Fruit fly (Drosophila melanogaster) whole organism: Measurements from ENCODE around the gene x16.

Experiments
- CG8478 ChIP-seq: fragments of >200 bp; optimal IDR thresholded peaks from 2 replicates; lab custom pipeline; 2018; ENCODE audit warnings: inconsistent platforms
- Dll ChIP-seq: fragments of >200 bp; optimal IDR thresholded peaks from 2 replicates; lab custom pipeline; 2017
- EcR ChIP-seq, 2 experiments: fragments of >200 bp; optimal IDR thresholded peaks; 2 replicates each; lab custom pipeline; 2017; ENCODE audit warnings: missing biosample characterization in 2 of 2, missing genetic modification characterization in 2 of 2, missing genetic modification reagents in 2 of 2
- psq ChIP-seq: fragments of >200 bp; optimal IDR thresholded peaks from 2 replicates; lab custom pipeline; 2017
- usp ChIP-seq: fragments of >200 bp; optimal IDR thresholded peaks from 2 replicates; lab custom pipeline; 2017; ENCODE audit warnings: missing biosample characterization, missing genetic modification characterization, mixed read lengths

DNA sequence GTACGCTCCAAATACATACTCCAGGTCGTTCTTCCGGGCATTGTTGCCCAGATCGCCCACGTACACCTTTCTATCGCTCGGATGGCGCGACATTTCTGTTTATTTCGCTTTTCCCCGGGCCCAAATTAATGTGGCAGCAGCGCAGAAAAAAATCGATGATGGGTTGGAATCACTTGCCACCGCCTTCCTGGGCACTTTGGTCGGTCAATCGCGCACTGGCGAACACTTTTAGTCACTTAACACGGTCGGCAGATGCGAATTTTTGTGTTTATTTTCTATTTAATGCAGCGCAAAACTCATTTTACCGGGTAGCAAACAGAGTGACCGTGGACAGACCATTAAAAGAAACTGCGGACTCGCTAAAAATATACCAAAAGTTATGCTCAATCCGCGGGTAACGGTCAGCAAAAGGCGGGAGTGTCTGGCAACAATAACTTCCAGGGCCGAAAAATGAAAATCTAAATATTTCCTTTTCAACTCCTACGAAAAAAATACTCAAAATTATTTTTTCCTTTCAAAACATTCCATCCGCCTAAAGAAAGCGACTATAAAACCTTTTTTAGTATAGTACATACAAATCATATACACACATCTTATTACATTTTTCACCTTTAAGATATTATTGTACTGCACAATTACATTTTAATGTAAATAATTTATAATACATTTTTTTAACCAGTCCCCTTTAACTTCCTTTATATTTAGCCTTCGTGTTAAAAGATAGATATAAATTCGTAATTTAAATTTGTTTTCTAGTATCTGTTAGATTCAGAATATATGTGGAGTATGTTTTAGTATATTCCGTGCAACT is at the start of gene x16:
- TF ChIP-seq usp (GFP tag; lab: Kevin White, UChicago) (no peak), psq (lab: Kevin White, UChicago) (no peak), EcR (GFP tag; optimal IDR thresholded peaks at IDR 0.05; lab: Kevin White, UChicago) (no peak), CG8478 (lab: Kevin White, UChicago) (no peak), Dll (lab: Kevin White, UChicago) (no peak)
